Worm (Caenorhabditis elegans): Measurements from ENCODE around the gene glb-28.

- TF ChIP-seq dao-5 (tag; optimal IDR thresholded peaks at IDR 0.05), result no peak
- TF ChIP-seq him-1 (tag; optimal IDR thresholded peaks at IDR 0.05), result no peak
Measured at ce11 chrX:15274827-15275761, 42.0 kb downstream of the glb-28 start.
